Fruit fly (Drosophila melanogaster): ENCODE measurements around the gene gskt.
A peak's percentile ranks its signal among the peaks of the same experiment; 100 is the strongest.

gskt gene

DNA sequence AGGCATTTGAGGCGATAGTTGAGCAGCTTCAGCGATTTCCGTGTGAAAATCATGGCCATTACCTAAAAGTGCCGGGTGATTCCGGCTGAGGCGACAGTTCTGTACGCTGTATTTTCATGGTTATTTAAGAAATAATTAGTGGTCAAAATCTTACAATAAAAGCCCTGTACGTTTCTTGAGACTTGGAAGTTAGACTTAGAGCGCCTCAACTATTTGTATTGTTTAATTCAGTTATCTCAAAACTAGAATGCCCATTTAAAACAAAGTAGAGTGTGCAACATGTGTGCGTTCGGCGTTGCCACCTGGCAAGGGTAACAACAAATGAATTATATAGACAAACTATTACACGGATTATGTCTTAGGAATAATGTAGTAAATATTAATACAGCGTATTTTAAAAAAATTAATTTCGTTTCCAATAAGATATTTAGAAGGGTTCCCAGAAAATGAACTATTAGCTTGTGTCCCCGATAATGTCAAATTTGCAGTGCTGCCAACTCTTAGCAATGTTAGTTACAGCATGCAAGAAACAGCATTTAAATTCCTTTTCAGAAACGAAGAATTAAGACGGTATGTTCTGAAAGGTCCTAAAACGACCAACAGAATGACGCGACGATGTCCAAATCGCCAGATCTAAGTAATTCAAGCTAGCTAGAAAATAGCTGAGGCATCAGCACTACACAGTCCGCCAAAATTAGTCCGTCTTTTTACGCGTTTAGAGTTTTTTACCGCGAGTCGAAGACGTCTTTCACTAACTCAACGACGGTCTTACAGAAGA, 32.5 kb downstream of the gskt start, which contains the start of gene Gprk2 (continued):
- TF ChIP-seq fd3F (GFP tag; optimal IDR thresholded peaks at IDR 0.05) (peak; percentile 100), CG7839 (tag; optimal IDR thresholded peaks at IDR 0.05) (peak; percentile 100), PHDP (tag; optimal IDR thresholded peaks at IDR 0.05) (peak; percentile 100), Opbp (GFP tag; IDR thresholded peaks at IDR 0.05; ENCODE audit: partially characterized antibody) (no peak; the same call in 2 of the 3 replicates), ewg (GFP tag; optimal IDR thresholded peaks at IDR 0.05) (peak; percentile 100), CG10959 (GFP tag; IDR thresholded peaks at IDR 0.05) (peak; percentile 99), Neu2 (GFP tag; optimal IDR thresholded peaks at IDR 0.05; ENCODE audit: borderline replicate concordance) (peak; percentile 98), mirr (GFP tag; optimal IDR thresholded peaks at IDR 0.05) (peak; percentile 98), H15 (GFP tag; IDR thresholded peaks at IDR 0.05) (peak; percentile 100), Rfx (GFP tag; IDR thresholded peaks at IDR 0.05) (peak; percentile 100), Deaf1 (tag; optimal IDR thresholded peaks at IDR 0.05) (peak; percentile 92), kni (GFP tag; optimal IDR thresholded peaks at IDR 0.05) (peak; percentile 16), CG31224 (GFP tag; IDR thresholded peaks at IDR 0.05) (peak; percentile 99), Dfd (GFP tag; optimal IDR thresholded peaks at IDR 0.05) (no peak), bsh (GFP tag; optimal IDR thresholded peaks at IDR 0.05) (peak; percentile 100), aop (GFP tag; IDR thresholded peaks at IDR 0.05) (peak; percentile 99), hb (GFP tag; IDR thresholded peaks at IDR 0.05; ENCODE audit: partially characterized antibody) (no peak), CG7271 (tag; optimal IDR thresholded peaks at IDR 0.05) (peak; percentile 95), Sry-β (GFP tag; optimal IDR thresholded peaks at IDR 0.05) (peak; percentile 97), CG12299 (tag; optimal IDR thresholded peaks at IDR 0.05) (peak; percentile 99), abd-A (tag; optimal IDR thresholded peaks at IDR 0.05) (no peak), CG10274 (GFP tag; optimal IDR thresholded peaks at IDR 0.05) (peak; percentile 100), sisA (GFP tag; IDR thresholded peaks at IDR 0.05) (peak; percentile 100), tap (tag; optimal IDR thresholded peaks at IDR 0.05) (peak; percentile 100), D19B (GFP tag; optimal IDR thresholded peaks at IDR 0.05) (peak; percentile 99), Hmr (GFP tag; optimal IDR thresholded peaks at IDR 0.05) (peak; percentile 100), CG11723 (GFP tag; optimal IDR thresholded peaks at IDR 0.05) (peak; percentile 99), Xrp1 (GFP tag; IDR thresholded peaks at IDR 0.05) (peak; percentile 100), ssp (GFP tag; IDR thresholded peaks at IDR 0.05) (peak; percentile 97), CG42726 (GFP tag; IDR thresholded peaks at IDR 0.05; ENCODE audit: partially characterized antibody) (no peak), Hr39 (optimal IDR thresholded peaks at IDR 0.05) (no peak), MTF-1 (GFP tag; optimal IDR thresholded peaks at IDR 0.05; ENCODE audit: borderline replicate concordance) (peak; percentile 99), BtbVII (GFP tag; optimal IDR thresholded peaks at IDR 0.05) (peak; percentile 100), twi (tag; optimal IDR thresholded peaks at IDR 0.05) (peak; percentile 99), crc (GFP tag; optimal IDR thresholded peaks at IDR 0.05) (peak; percentile 100), lola (GFP tag; optimal IDR thresholded peaks at IDR 0.05) (peak in 1 of 3 experiments; percentile 99), sim (GFP tag; IDR thresholded peaks at IDR 0.05) (peak; percentile 100), mld (GFP tag; IDR thresholded peaks at IDR 0.05; ENCODE audit: partially characterized antibody) (no peak), crol (GFP tag; IDR thresholded peaks at IDR 0.05) (peak; percentile 93), CG2678 (tag; optimal IDR thresholded peaks at IDR 0.05) (peak; percentile 100), CG11093 (GFP tag; IDR thresholded peaks at IDR 0.05) (peak; percentile 99), Atf3 (GFP tag; optimal IDR thresholded peaks at IDR 0.05) (peak; percentile 100), CG10147 (GFP tag; optimal IDR thresholded peaks at IDR 0.05) (peak; percentile 100), pros (GFP tag; optimal IDR thresholded peaks at IDR 0.05) (no peak), pan (optimal IDR thresholded peaks at IDR 0.05) (no peak), pan (GFP tag; optimal IDR thresholded peaks at IDR 0.05 in 1 of 2, IDR thresholded peaks at IDR 0.05 in 1 of 2) (peak in 1 of 2 experiments; percentile 100), Rx (GFP tag; IDR thresholded peaks at IDR 0.05) (peak; percentile 100), gem (tag; optimal IDR thresholded peaks at IDR 0.05) (peak; percentile 100)
